Fruit fly (Drosophila melanogaster) whole organism, embryonic: ENCODE measurements around the gene loj.

Experiments used
- B-H1 ChIP-seq: fragments of 200-800 bp; sonication (Bioruptor generic); IDR thresholded peaks from 3 replicates; pipeline ENCODE4 v1.3.6; 2022; ENCODE audit warnings: missing biosample characterization, missing genetic modification characterization
- Bgb ChIP-seq: fragments of 200-800 bp; sonication (Bioruptor generic); IDR thresholded peaks from 2 replicates; pipeline ENCODE4 v1.3.6; 2022; ENCODE audit warnings: missing biosample characterization, missing genetic modification characterization; ENCODE audit not compliant: partially characterized antibody
- CG10267 ChIP-seq: fragments of 200-800 bp; sonication (Bioruptor generic); optimal IDR thresholded peaks from 2 replicates; lab custom pipeline; 2018; ENCODE audit warnings: missing biosample characterization, mild to moderate bottlenecking, missing genetic modification characterization, moderate library complexity
- CG11696 ChIP-seq: fragments of 200-800 bp; sonication (Bioruptor generic); IDR thresholded peaks from 2 replicates; pipeline ENCODE4 v1.3.6; 2022; ENCODE audit warnings: missing biosample characterization, missing genetic modification characterization
- CG12104 ChIP-seq: fragments of 200-800 bp; sonication (Bioruptor generic); optimal IDR thresholded peaks from 3 replicates; lab custom pipeline; 2016; ENCODE audit warnings: missing biosample characterization, missing genetic modification characterization
- CG12391 ChIP-seq: fragments of 200-800 bp; sonication (Bioruptor generic); optimal IDR thresholded peaks from 3 replicates; lab custom pipeline; 2018; ENCODE audit warnings: missing biosample characterization, mild to moderate bottlenecking, missing genetic modification characterization, moderate library complexity
- CG12744 ChIP-seq: fragments of 200-800 bp; sonication (Bioruptor generic); optimal IDR thresholded peaks from 2 replicates; lab custom pipeline; 2016; ENCODE audit warnings: missing biosample characterization, missing genetic modification characterization
- CG15269 ChIP-seq: fragments of 200-800 bp; sonication (Bioruptor generic); optimal IDR thresholded peaks from 2 replicates; lab custom pipeline; 2018; ENCODE audit warnings: missing biosample characterization, mild to moderate bottlenecking, missing genetic modification characterization, moderate library complexity
- CG17829 ChIP-seq: fragments of 200-800 bp; optimal IDR thresholded peaks from 2 replicates; lab custom pipeline; 2019; ENCODE audit warnings: missing biosample characterization, mild to moderate bottlenecking, missing genetic modification characterization, moderate library complexity
- CG18262 ChIP-seq: fragments of 200-800 bp; optimal IDR thresholded peaks from 3 replicates; lab custom pipeline; 2019; ENCODE audit warnings: missing biosample characterization, mild to moderate bottlenecking, missing genetic modification characterization, moderate library complexity
- CG18476 ChIP-seq: fragments of 200-800 bp; sonication (Bioruptor generic); optimal IDR thresholded peaks from 2 replicates; lab custom pipeline; 2016; ENCODE audit warnings: missing biosample characterization, mild to moderate bottlenecking, missing genetic modification characterization
- CG2199 ChIP-seq: fragments of 200-800 bp; sonication (Bioruptor generic); IDR thresholded peaks from 3 replicates; pipeline ENCODE4 v1.3.6; 2022; ENCODE audit warnings: missing biosample characterization, missing genetic modification characterization
- CG31365 ChIP-seq: fragments of 200-800 bp; sonication (Bioruptor generic); optimal IDR thresholded peaks from 2 replicates; lab custom pipeline; 2018; ENCODE audit warnings: missing biosample characterization, mild to moderate bottlenecking, missing genetic modification characterization
- CG32532 ChIP-seq: fragments of 200-800 bp; sonication (Bioruptor generic); IDR thresholded peaks from 2 replicates; pipeline ENCODE4 v1.3.6; 2022; ENCODE audit warnings: missing biosample characterization, missing genetic modification characterization
- CG4360 ChIP-seq: fragments of 200-800 bp; sonication (Bioruptor generic); IDR thresholded peaks from 2 replicates; pipeline ENCODE4 v1.3.6; 2022; ENCODE audit warnings: missing biosample characterization, missing genetic modification characterization
- CG43689 ChIP-seq: fragments of 200-800 bp; sonication (Bioruptor generic); IDR thresholded peaks from 2 replicates; pipeline ENCODE4 v1.3.6; 2022; ENCODE audit warnings: missing biosample characterization, missing genetic modification characterization
- CG5245 ChIP-seq: fragments of 200-800 bp; sonication (Bioruptor generic); optimal IDR thresholded peaks from 3 replicates; lab custom pipeline; 2016; ENCODE audit warnings: missing biosample characterization, missing genetic modification characterization
- CG6272 ChIP-seq: fragments of 200-800 bp; sonication (Bioruptor generic); IDR thresholded peaks from 2 replicates; pipeline ENCODE4 v1.3.6; 2022; ENCODE audit warnings: missing biosample characterization, missing genetic modification characterization
- CG7556 ChIP-seq: fragments of 200-800 bp; sonication (Bioruptor generic); optimal IDR thresholded peaks from 2 replicates; lab custom pipeline; 2017; ENCODE audit warnings: missing biosample characterization, mild to moderate bottlenecking, missing genetic modification characterization
- CG7963 ChIP-seq: fragments of 200-800 bp; sonication (Bioruptor generic); IDR thresholded peaks from 3 replicates; pipeline ENCODE4 v1.3.6; 2022; ENCODE audit warnings: missing biosample characterization, missing genetic modification characterization; ENCODE audit not compliant: partially characterized antibody
- CG8765 ChIP-seq: fragments of 200-800 bp; sonication (Bioruptor generic); IDR thresholded peaks from 2 replicates; pipeline ENCODE4 v1.3.6; 2022; ENCODE audit warnings: missing biosample characterization, missing genetic modification characterization
- CG9727 ChIP-seq: fragments of 200-800 bp; sonication (Bioruptor generic); optimal IDR thresholded peaks from 3 replicates; lab custom pipeline; 2017; ENCODE audit warnings: missing biosample characterization, mild to moderate bottlenecking, missing genetic modification characterization
- CkIIα-i1 ChIP-seq: fragments of 200-800 bp; sonication (Bioruptor generic); IDR thresholded peaks from 2 replicates; pipeline ENCODE4 v1.3.6; 2022; ENCODE audit warnings: missing biosample characterization, missing genetic modification characterization
- E2f2 ChIP-seq: fragments of 200-800 bp; sonication (Bioruptor generic); IDR thresholded peaks from 2 replicates; pipeline ENCODE4 v1.3.6; 2022; ENCODE audit warnings: missing biosample characterization, missing genetic modification characterization
- H15 ChIP-seq: fragments of 200-800 bp; sonication (Bioruptor generic); IDR thresholded peaks from 3 replicates; pipeline ENCODE4 v1.3.6; 2022; ENCODE audit warnings: missing biosample characterization, missing genetic modification characterization
- HmgZ ChIP-seq: fragments of 200-800 bp; sonication (Bioruptor generic); optimal IDR thresholded peaks from 2 replicates; lab custom pipeline; 2018; ENCODE audit warnings: missing biosample characterization, mild to moderate bottlenecking, missing genetic modification characterization
- Hsf ChIP-seq: fragments of 200-800 bp; sonication (Bioruptor generic); optimal IDR thresholded peaks from 3 replicates; lab custom pipeline; 2016; ENCODE audit warnings: missing biosample characterization, missing genetic modification characterization
- Mad ChIP-seq: fragments of 200-800 bp; sonication (Bioruptor generic); optimal IDR thresholded peaks from 2 replicates; lab custom pipeline; 2016; ENCODE audit warnings: missing biosample characterization, missing genetic modification characterization
- Nf-YB ChIP-seq: fragments of 200-800 bp; sonication (Bioruptor generic); optimal IDR thresholded peaks from 3 replicates; lab custom pipeline; 2019; ENCODE audit warnings: missing biosample characterization, mild to moderate bottlenecking, missing genetic modification characterization, moderate library complexity
- Nf-YC ChIP-seq: fragments of 200-800 bp; optimal IDR thresholded peaks from 3 replicates; lab custom pipeline; 2019; ENCODE audit warnings: missing biosample characterization, mild to moderate bottlenecking, missing genetic modification characterization, moderate library complexity
- Opbp ChIP-seq: fragments of 200-800 bp; sonication (Bioruptor generic); IDR thresholded peaks from 3 replicates; pipeline ENCODE4 v1.3.6; 2022; ENCODE audit warnings: missing biosample characterization, missing genetic modification characterization; ENCODE audit not compliant: partially characterized antibody
- Side ChIP-seq: fragments of 200-800 bp; sonication (Bioruptor generic); optimal IDR thresholded peaks from 2 replicates; lab custom pipeline; 2016; ENCODE audit warnings: missing biosample characterization, missing genetic modification characterization
- Sin3A ChIP-seq: fragments of >200 bp; optimal IDR thresholded peaks from 2 replicates; lab custom pipeline; 2018
- Sry-β ChIP-seq: fragments of 200-800 bp; sonication (Bioruptor generic); optimal IDR thresholded peaks from 2 replicates; lab custom pipeline; 2018; ENCODE audit warnings: missing biosample characterization, mild to moderate bottlenecking, missing genetic modification characterization, moderate library complexity
- ap ChIP-seq: fragments of 200-800 bp; sonication (Bioruptor generic); IDR thresholded peaks from 2 replicates; pipeline ENCODE4 v1.3.6; 2022; ENCODE audit warnings: missing biosample characterization, missing genetic modification characterization
- ci ChIP-seq: fragments of 200-800 bp; sonication (Bioruptor generic); IDR thresholded peaks from 3 replicates; pipeline ENCODE4 v1.3.6; 2022; ENCODE audit warnings: missing biosample characterization, missing genetic modification characterization
- crol ChIP-seq: fragments of 200-800 bp; sonication (Bioruptor generic); IDR thresholded peaks from 2 replicates; pipeline ENCODE4 v1.3.6; 2022; ENCODE audit warnings: missing biosample characterization, missing genetic modification characterization
- dm ChIP-seq: fragments of 200-800 bp; sonication (Bioruptor generic); optimal IDR thresholded peaks from 3 replicates; lab custom pipeline; 2016; ENCODE audit warnings: missing biosample characterization, missing genetic modification characterization
- dmrt11E ChIP-seq: fragments of 200-800 bp; sonication (Bioruptor generic); optimal IDR thresholded peaks from 3 replicates; lab custom pipeline; 2018; ENCODE audit warnings: missing biosample characterization, mild to moderate bottlenecking, missing genetic modification characterization, moderate library complexity
- dpn ChIP-seq, 2 experiments: fragments of 200-800 bp; sonication (Bioruptor generic); optimal IDR thresholded peaks; 3 replicates each; lab custom pipeline; 2016; ENCODE audit warnings: missing biosample characterization in 2 of 2, missing genetic modification characterization in 2 of 2
- gsb ChIP-seq: fragments of 200-800 bp; sonication (Bioruptor generic); IDR thresholded peaks from 2 replicates; pipeline ENCODE4 v1.3.6; 2022; ENCODE audit warnings: missing biosample characterization, missing genetic modification characterization
- hb ChIP-seq: fragments of 200-800 bp; sonication (Bioruptor generic); IDR thresholded peaks from 3 replicates; pipeline ENCODE4 v1.3.6; 2022; ENCODE audit warnings: missing biosample characterization, missing genetic modification characterization; ENCODE audit not compliant: partially characterized antibody
- klu ChIP-seq: fragments of 200-800 bp; sonication (Bioruptor generic); IDR thresholded peaks from 2 replicates; pipeline ENCODE4 v1.3.6; 2022; ENCODE audit warnings: missing biosample characterization, missing genetic modification characterization
- knrl ChIP-seq: fragments of 200-800 bp; sonication (Bioruptor generic); IDR thresholded peaks from 3 replicates; pipeline ENCODE4 v1.3.6; 2022; ENCODE audit warnings: missing biosample characterization, missing genetic modification characterization; ENCODE audit not compliant: partially characterized antibody
- nerfin-1 ChIP-seq: fragments of 200-800 bp; sonication (Bioruptor generic); optimal IDR thresholded peaks from 3 replicates; lab custom pipeline; 2019; ENCODE audit warnings: missing biosample characterization, mild to moderate bottlenecking, missing genetic modification characterization, moderate library complexity
- run ChIP-seq: fragments of 200-800 bp; sonication (Bioruptor generic); optimal IDR thresholded peaks from 3 replicates; lab custom pipeline; 2018; ENCODE audit warnings: missing biosample characterization, mild to moderate bottlenecking, missing genetic modification characterization
- schlank ChIP-seq: fragments of 200-800 bp; sonication (Bioruptor generic); optimal IDR thresholded peaks from 2 replicates; lab custom pipeline; 2018; ENCODE audit warnings: missing biosample characterization, mild to moderate bottlenecking, missing genetic modification characterization
- vnd ChIP-seq: fragments of 200-800 bp; sonication (Bioruptor generic); IDR thresholded peaks from 3 replicates; pipeline ENCODE4 v1.3.6; 2022; ENCODE audit warnings: missing biosample characterization, missing genetic modification characterization; ENCODE audit not compliant: partially characterized antibody
- wor ChIP-seq: fragments of 200-800 bp; sonication (Bioruptor generic); IDR thresholded peaks from 2 replicates; pipeline ENCODE4 v1.3.6; 2022; ENCODE audit warnings: missing biosample characterization, missing genetic modification characterization
- zfh2 ChIP-seq: fragments of 200-800 bp; sonication (Bioruptor generic); optimal IDR thresholded peaks from 2 replicates; lab custom pipeline; 2016; ENCODE audit warnings: missing biosample characterization, missing genetic modification characterization

The loj gene

DNA sequence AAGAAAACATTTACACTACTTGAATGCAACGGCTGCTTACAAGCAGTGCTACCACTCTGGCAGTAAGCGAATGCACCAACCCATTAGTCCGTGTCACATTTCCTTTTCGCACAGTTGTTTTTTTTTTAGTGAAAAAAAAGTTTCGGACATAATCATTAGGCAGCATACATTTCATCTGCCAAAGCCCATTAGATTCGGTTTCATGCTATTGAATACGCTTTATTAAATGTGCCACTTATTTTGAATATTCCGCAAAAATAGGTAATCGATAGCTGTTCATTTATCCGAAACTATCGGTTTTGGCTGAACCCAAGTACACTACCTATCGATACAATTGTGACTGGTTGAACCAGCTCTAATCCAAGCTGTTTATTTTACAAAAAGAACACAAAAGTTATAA is 40.0 kb upstream of the loj start, which contains the start of gene tant (continued):
- TF ChIP-seq CG10267 (tag; lab: Kevin White, UChicago) (peak; percentile 50), Sin3A (lab: Kevin White, UChicago) (peak; percentile 88), vnd (GFP tag; lab: Robert Waterston, UW) (peak; percentile 88), Nf-YC (tag; lab: Kevin White, UChicago) (peak; percentile 95), E2f2 (GFP tag; lab: Robert Waterston, UW) (peak; percentile 84), knrl (GFP tag; lab: Robert Waterston, UW) (peak; percentile 97), Bgb (peak; percentile 89), CG5245 (GFP tag; lab: Kevin White, UChicago) (no peak), HmgZ (tag; lab: Kevin White, UChicago) (peak; percentile 49), Side (peak; percentile 8), Opbp (GFP tag; lab: Robert Waterston, UW) (peak; percentile 90), CG9727 (GFP tag; lab: Kevin White, UChicago) (no peak), crol (no peak), zfh2 (GFP tag; lab: Kevin White, UChicago) (peak; percentile 3), CG11696 (no peak), CG43689 (GFP tag; lab: Robert Waterston, UW) (no peak), dm (GFP tag; lab: Kevin White, UChicago) (peak; percentile 27), Mad (GFP tag; lab: Kevin White, UChicago) (peak; percentile 2), ci (no peak), Hsf (GFP tag; lab: Kevin White, UChicago) (peak; percentile 6)

DNA sequence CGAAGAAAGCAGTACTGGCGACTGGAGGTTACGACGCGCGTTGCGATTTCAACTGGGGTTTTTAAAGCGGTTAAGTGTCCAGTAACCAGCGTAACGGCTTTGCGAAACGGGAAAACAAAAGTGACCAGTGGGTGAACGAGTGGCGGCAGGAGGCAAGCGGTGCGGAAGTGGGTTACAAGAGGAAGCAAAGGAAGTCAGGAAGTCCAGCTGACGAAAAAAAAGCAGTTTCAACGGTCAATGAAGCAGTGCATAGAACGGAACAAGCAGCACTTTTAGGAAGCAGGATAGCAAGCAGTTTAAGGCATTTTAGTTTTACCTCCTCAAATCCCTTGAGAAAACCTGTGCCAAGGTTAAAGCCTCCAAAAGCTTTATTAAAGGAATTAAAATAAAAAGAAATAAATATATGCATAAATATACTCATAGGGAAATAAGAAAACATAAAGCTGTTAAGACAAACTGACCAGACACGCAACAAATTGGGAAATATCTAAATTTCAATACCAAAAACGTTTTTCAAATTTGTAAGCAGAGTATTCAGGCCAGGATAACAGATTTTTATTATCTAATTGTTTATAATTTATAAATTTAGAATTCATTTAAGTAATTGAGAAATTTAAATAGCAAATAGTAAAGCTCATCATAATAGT is 35.6 kb upstream of the loj start, which contains the start of gene CG6592:
TSS of gene CG6592 (plus strand) at position 597 of the 647 bp plus-strand sequence.
- TF ChIP-seq CG12391, result no peak
- no peak for TF ChIP-seq schlank (tag; lab: Kevin White, UChicago)
- no peak for TF ChIP-seq hb (GFP tag; lab: Robert Waterston, UW)
- no peak for TF ChIP-seq run (tag; lab: Kevin White, UChicago)
- TF ChIP-seq CG32532 (GFP tag; lab: Robert Waterston, UW), result no peak
- TF ChIP-seq CG4360 (GFP tag; lab: Robert Waterston, UW), result no peak
- TF ChIP-seq CG17829 (tag; lab: Kevin White, UChicago), result peak; percentile 15
- TF ChIP-seq CG7963 (GFP tag; lab: Robert Waterston, UW), result no peak
- TF ChIP-seq CG7556 (GFP tag; lab: Kevin White, UChicago), result no peak
- TF ChIP-seq dm (GFP tag; lab: Kevin White, UChicago), result peak; percentile 28
- no peak for TF ChIP-seq gsb (GFP tag; lab: Robert Waterston, UW)
- peak; percentile 4 for TF ChIP-seq CG12744 (GFP tag; lab: Kevin White, UChicago)
- TF ChIP-seq CG12104 (GFP tag; lab: Kevin White, UChicago), result no peak
- TF ChIP-seq ap (GFP tag; lab: Robert Waterston, UW), result no peak
- TF ChIP-seq nerfin-1 (tag; lab: Kevin White, UChicago), result no peak
- TF ChIP-seq CG2199 (GFP tag; lab: Robert Waterston, UW), result no peak
- no peak for TF ChIP-seq H15 (GFP tag; lab: Robert Waterston, UW)
- TF ChIP-seq CG15269 (tag; lab: Kevin White, UChicago), result no peak
- no peak for TF ChIP-seq Nf-YB (GFP tag; lab: Kevin White, UChicago)
- peak; percentile 78 for TF ChIP-seq dmrt11E
- no peak for TF ChIP-seq CkIIα-i1 (GFP tag; lab: Robert Waterston, UW)
- no peak for TF ChIP-seq wor (GFP tag; lab: Robert Waterston, UW)
- no peak for TF ChIP-seq CG18476 (GFP tag; lab: Kevin White, UChicago)
- no peak for TF ChIP-seq Sry-β (GFP tag; lab: Kevin White, UChicago)
- 0 out of 2 replicates have a peak, but pooled peaks have one; percentile 6 for TF ChIP-seq CG6272
- peak in 1 of 2 experiments; percentile 61 for TF ChIP-seq dpn (GFP tag; optimal IDR thresholded peaks at IDR 0.05; lab: Kevin White, UChicago)
- peak; percentile 97 for TF ChIP-seq CG31365 (tag; lab: Kevin White, UChicago)
- peak; percentile 62; the same call in 1 of the 2 replicates for TF ChIP-seq CG8765 (GFP tag; lab: Robert Waterston, UW)
- TF ChIP-seq klu, result no peak
- no peak for TF ChIP-seq B-H1
- no peak for TF ChIP-seq CG18262 (tag; lab: Kevin White, UChicago)
